Fruit fly (Drosophila melanogaster): Measurements from ENCODE around the gene CG31465.

CG31465 gene

DNA sequence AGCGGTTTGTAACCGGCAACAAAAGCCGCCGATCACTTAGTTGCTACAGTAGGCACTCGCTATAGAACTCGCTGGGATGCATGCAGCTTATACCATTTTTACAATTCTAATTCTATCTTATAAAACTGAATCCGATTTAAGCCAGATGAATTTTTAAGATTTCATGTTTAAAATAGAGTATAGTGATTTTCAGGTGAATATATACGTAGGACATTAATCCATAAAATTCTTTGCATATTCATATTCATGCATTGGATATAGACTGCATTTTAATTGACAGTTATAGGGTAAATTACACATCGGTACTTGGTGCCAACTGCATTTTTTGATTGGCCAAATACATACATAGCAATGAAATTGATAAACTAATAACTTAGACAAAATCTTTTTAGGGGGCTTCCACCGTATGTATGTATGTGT is 7.0 kb downstream of the CG31465 start (continued):
- TF ChIP-seq D19A (tag; optimal IDR thresholded peaks at IDR 0.05) (no peak), danr (GFP tag; IDR thresholded peaks at IDR 0.05) (peak; percentile 24; the same call in 1 of the 2 replicates), CG12071 (GFP tag; optimal IDR thresholded peaks at IDR 0.05) (no peak), CG6689 (GFP tag; IDR thresholded peaks at IDR 0.05) (peak; percentile 72), CG13775 (GFP tag; optimal IDR thresholded peaks at IDR 0.05) (peak; percentile 10), HLH3B (GFP tag; IDR thresholded peaks at IDR 0.05) (peak; percentile 42; the same call in 1 of the 2 replicates), CG11398 (GFP tag; optimal IDR thresholded peaks at IDR 0.05) (no peak), CG4404 (GFP tag; IDR thresholded peaks at IDR 0.05) (peak; percentile 25; the same call in 1 of the 2 replicates), CG17359 (tag; optimal IDR thresholded peaks at IDR 0.05) (peak; percentile 45), CG4328 (GFP tag; optimal IDR thresholded peaks at IDR 0.05) (no peak), CG4360 (GFP tag; IDR thresholded peaks at IDR 0.05) (no peak), jigr1 (GFP tag; IDR thresholded peaks at IDR 0.05) (no peak), CG7357 (GFP tag; IDR thresholded peaks at IDR 0.05) (peak; percentile 45; the same call in 1 of the 3 replicates), sqz (GFP tag; optimal IDR thresholded peaks at IDR 0.05) (no peak), sens (GFP tag) (peak; percentile 51), zfh1 (GFP tag; IDR thresholded peaks at IDR 0.05) (peak; percentile 58; the same call in 1 of the 3 replicates), Blimp-1 (GFP tag; optimal IDR thresholded peaks at IDR 0.05) (peak; percentile 39), CG8924 (tag; optimal IDR thresholded peaks at IDR 0.05) (peak; percentile 6), z (GFP tag; IDR thresholded peaks at IDR 0.05) (0 out of 3 replicates have a peak, but pooled peaks have one; percentile 11), schlank (tag; optimal IDR thresholded peaks at IDR 0.05) (no peak), Pdp1 (GFP tag; optimal IDR thresholded peaks at IDR 0.05) (peak; percentile 33 to 37), Nf-YB (GFP tag; optimal IDR thresholded peaks at IDR 0.05) (no peak), CG8388 (GFP tag; optimal IDR thresholded peaks at IDR 0.05) (peak; percentile 32), CG12391 (tag; optimal IDR thresholded peaks at IDR 0.05) (peak; percentile 31), CG16813 (GFP tag; IDR thresholded peaks at IDR 0.05; ENCODE audit: partially characterized antibody) (no peak), CG30403 (GFP tag; optimal IDR thresholded peaks at IDR 0.05) (peak; percentile 60), slou (GFP tag; optimal IDR thresholded peaks at IDR 0.05) (peak; percentile 14), bsh (GFP tag; optimal IDR thresholded peaks at IDR 0.05) (peak in 1 of 2 experiments; percentile 35), Ssrp (tag; optimal IDR thresholded peaks at IDR 0.05) (peak; percentile 15), seq (GFP tag; IDR thresholded peaks at IDR 0.05) (no peak), CG3281 (GFP tag; optimal IDR thresholded peaks at IDR 0.05) (no peak), CG17829 (tag; optimal IDR thresholded peaks at IDR 0.05) (peak; percentile 49), CG14710 (tag; optimal IDR thresholded peaks at IDR 0.05) (peak; percentile 38), Sox100B (GFP tag; optimal IDR thresholded peaks at IDR 0.05) (peak; percentile 12), tgo (GFP tag; IDR thresholded peaks at IDR 0.05) (peak; percentile 36; the same call in 1 of the 3 replicates), CG13287 (GFP tag; IDR thresholded peaks at IDR 0.05; ENCODE audit: partially characterized antibody) (no peak), aop (GFP tag; IDR thresholded peaks at IDR 0.05) (no peak), slbo (GFP tag; IDR thresholded peaks at IDR 0.05) (peak; percentile 55), CG30020 (tag; optimal IDR thresholded peaks at IDR 0.05) (no peak), Ptx1 (GFP tag; IDR thresholded peaks at IDR 0.05) (peak; percentile 65), gcm (GFP tag; optimal IDR thresholded peaks at IDR 0.05) (peak; percentile 11), disco-r (GFP tag; optimal IDR thresholded peaks at IDR 0.05) (no peak), gt (GFP tag; IDR thresholded peaks at IDR 0.05) (no peak), pnt (GFP tag; optimal IDR thresholded peaks at IDR 0.05) (peak; percentile 35), pan (optimal IDR thresholded peaks at IDR 0.05) (no peak), pan (GFP tag; optimal IDR thresholded peaks at IDR 0.05 in 1 of 2, IDR thresholded peaks at IDR 0.05 in 1 of 2) (peak in 1 of 2 experiments; percentile 61), CG11456 (GFP tag; IDR thresholded peaks at IDR 0.05) (peak; percentile 57; the same call in 1 of the 3 replicates), jumu (GFP tag; optimal IDR thresholded peaks at IDR 0.05) (no peak), grau (tag; optimal IDR thresholded peaks at IDR 0.05) (peak; percentile 84), CG10366 (GFP tag; IDR thresholded peaks at IDR 0.05) (peak; percentile 19; the same call in 1 of the 2 replicates), NFAT (GFP tag; IDR thresholded peaks at IDR 0.05) (no peak; the same call in 1 of the 2 replicates)
